Fruit fly (Drosophila melanogaster) whole organism, prepupa: ENCODE measurements around the gene CG7320.

Experiments used
- CG10631 ChIP-seq: fragments of 200-800 bp; sonication (Bioruptor generic); optimal IDR thresholded peaks from 2 replicates; lab custom pipeline; 2016; ENCODE audit warnings: missing biosample characterization, missing genetic modification characterization
- CG10669 ChIP-seq: fragments of 200-800 bp; sonication (Bioruptor generic); optimal IDR thresholded peaks from 3 replicates; lab custom pipeline; 2018; ENCODE audit warnings: missing biosample characterization, mild to moderate bottlenecking, missing genetic modification characterization, moderate library complexity
- CG11902 ChIP-seq: fragments of 200-800 bp; sonication (Bioruptor generic); optimal IDR thresholded peaks from 3 replicates; lab custom pipeline; 2016; ENCODE audit warnings: missing biosample characterization, missing genetic modification characterization
- CG15336 ChIP-seq: fragments of 200-800 bp; sonication (Bioruptor generic); IDR thresholded peaks from 2 replicates; pipeline ENCODE4 v1.3.6; 2022; ENCODE audit warnings: missing biosample characterization, missing genetic modification characterization
- CG1621 ChIP-seq: fragments of 200-800 bp; sonication (Bioruptor generic); optimal IDR thresholded peaks from 3 replicates; lab custom pipeline; 2018; ENCODE audit warnings: missing biosample characterization, mild to moderate bottlenecking, missing genetic modification characterization
- CG3032 ChIP-seq: fragments of 200-800 bp; optimal IDR thresholded peaks from 2 replicates; lab custom pipeline; 2019; ENCODE audit warnings: missing biosample characterization, mild to moderate bottlenecking, missing genetic modification characterization, moderate library complexity
- CG3919 ChIP-seq: fragments of 200-800 bp; sonication (Bioruptor generic); optimal IDR thresholded peaks from 3 replicates; lab custom pipeline; 2016; ENCODE audit warnings: missing biosample characterization, missing genetic modification characterization
- CG6163 ChIP-seq: fragments of 200-800 bp; sonication (Bioruptor generic); IDR thresholded peaks from 3 replicates; pipeline ENCODE4 v1.3.6; 2022; ENCODE audit warnings: missing biosample characterization, missing genetic modification characterization
- CG6276 ChIP-seq: fragments of 200-800 bp; sonication (Bioruptor generic); optimal IDR thresholded peaks from 2 replicates; lab custom pipeline; 2017; ENCODE audit warnings: missing biosample characterization, mild to moderate bottlenecking, missing genetic modification characterization
- CG6792 ChIP-seq: fragments of 200-800 bp; sonication (Bioruptor generic); optimal IDR thresholded peaks from 3 replicates; lab custom pipeline; 2016; ENCODE audit warnings: missing biosample characterization, missing genetic modification characterization
- CG6808 ChIP-seq: fragments of 200-800 bp; sonication (Bioruptor generic); optimal IDR thresholded peaks from 3 replicates; lab custom pipeline; 2017; ENCODE audit warnings: missing biosample characterization, missing genetic modification characterization, mild to moderate bottlenecking, moderate library complexity, missing genetic modification reagents
- CG6854 ChIP-seq: fragments of 200-800 bp; sonication (Bioruptor generic); optimal IDR thresholded peaks from 2 replicates; lab custom pipeline; 2017; ENCODE audit warnings: missing biosample characterization, mild to moderate bottlenecking, missing genetic modification characterization
- CG7368 ChIP-seq: fragments of 200-800 bp; sonication (Bioruptor generic); optimal IDR thresholded peaks from 3 replicates; lab custom pipeline; 2016; ENCODE audit warnings: missing biosample characterization, missing genetic modification characterization
- CG8632 ChIP-seq: fragments of 200-800 bp; sonication (Bioruptor generic); optimal IDR thresholded peaks from 3 replicates; lab custom pipeline; 2016; ENCODE audit warnings: missing biosample characterization, missing genetic modification characterization
- CG9139 ChIP-seq: fragments of 200-800 bp; sonication (Bioruptor generic); optimal IDR thresholded peaks from 3 replicates; lab custom pipeline; 2017; ENCODE audit warnings: missing biosample characterization, mild to moderate bottlenecking, missing genetic modification characterization
- Eip78C ChIP-seq: fragments of 200-800 bp; sonication (Bioruptor generic); peaks from one replicate; lab custom pipeline; 2016; ENCODE audit warnings: missing biosample characterization, missing genetic modification characterization
- Eip93F ChIP-seq: fragments of 200-800 bp; sonication (Bioruptor generic); optimal IDR thresholded peaks from 2 replicates; lab custom pipeline; 2016; ENCODE audit warnings: missing biosample characterization, mild to moderate bottlenecking, missing genetic modification characterization
- Gug ChIP-seq: fragments of 200-800 bp; sonication (Bioruptor generic); IDR thresholded peaks from 2 replicates; pipeline ENCODE4 v1.3.6; 2022; ENCODE audit warnings: missing biosample characterization, missing genetic modification characterization
- Hr39 ChIP-seq: fragments of 200-800 bp; sonication (Bioruptor generic); optimal IDR thresholded peaks from 2 replicates; lab custom pipeline; 2016; ENCODE audit warnings: missing biosample characterization, missing genetic modification characterization
- Lpt ChIP-seq: fragments of 200-800 bp; sonication (Bioruptor generic); optimal IDR thresholded peaks from 3 replicates; lab custom pipeline; 2016; ENCODE audit warnings: missing biosample characterization, missing genetic modification characterization
- Met ChIP-seq: fragments of 200-800 bp; sonication (Bioruptor generic); optimal IDR thresholded peaks from 3 replicates; lab custom pipeline; 2016; ENCODE audit warnings: missing biosample characterization, missing genetic modification characterization
- OdsH ChIP-seq: fragments of 200-800 bp; sonication (Bioruptor generic); optimal IDR thresholded peaks from 3 replicates; lab custom pipeline; 2016; ENCODE audit warnings: missing biosample characterization, missing genetic modification characterization
- Sox102F ChIP-seq: fragments of 200-800 bp; sonication (Bioruptor generic); optimal IDR thresholded peaks from 2 replicates; lab custom pipeline; 2016; ENCODE audit warnings: missing biosample characterization, mild to moderate bottlenecking, missing genetic modification characterization
- Sox14 ChIP-seq: fragments of 200-800 bp; sonication (Bioruptor generic); optimal IDR thresholded peaks from 3 replicates; lab custom pipeline; 2016; ENCODE audit warnings: missing biosample characterization, missing genetic modification characterization
- Sox15 ChIP-seq: fragments of 200-800 bp; sonication (Bioruptor generic); optimal IDR thresholded peaks from 3 replicates; lab custom pipeline; 2016; ENCODE audit warnings: missing biosample characterization, missing genetic modification characterization
- achi ChIP-seq: fragments of 200-800 bp; sonication (Bioruptor generic); optimal IDR thresholded peaks from 3 replicates; lab custom pipeline; 2016; ENCODE audit warnings: missing biosample characterization, missing genetic modification characterization
- acj6 ChIP-seq: fragments of 200-800 bp; sonication (Bioruptor generic); optimal IDR thresholded peaks from 3 replicates; lab custom pipeline; 2016; ENCODE audit warnings: missing biosample characterization, missing genetic modification characterization
- cyc ChIP-seq: fragments of 200-800 bp; sonication (Bioruptor generic); optimal IDR thresholded peaks from 3 replicates; lab custom pipeline; 2016; ENCODE audit warnings: missing biosample characterization, missing genetic modification characterization
- dac ChIP-seq: fragments of 200-800 bp; sonication (Bioruptor generic); optimal IDR thresholded peaks from 2 replicates; lab custom pipeline; 2017; ENCODE audit warnings: missing biosample characterization, mild to moderate bottlenecking, missing genetic modification characterization
- dsx ChIP-seq: fragments of 200-800 bp; optimal IDR thresholded peaks from 3 replicates; lab custom pipeline; 2019; ENCODE audit warnings: missing biosample characterization, mild to moderate bottlenecking, missing genetic modification characterization, moderate library complexity; ENCODE audit not compliant: poor library complexity, severe bottlenecking
- fd59A ChIP-seq: fragments of 200-800 bp; sonication (Bioruptor generic); optimal IDR thresholded peaks from 2 replicates; lab custom pipeline; 2017; ENCODE audit warnings: missing biosample characterization, mild to moderate bottlenecking, missing genetic modification characterization, missing genetic modification reagents
- fkh ChIP-seq: fragments of 200-800 bp; sonication (Bioruptor generic); optimal IDR thresholded peaks from 3 replicates; lab custom pipeline; 2017; ENCODE audit warnings: missing biosample characterization, mild to moderate bottlenecking, missing genetic modification characterization, moderate library complexity
- lz ChIP-seq: fragments of 200-800 bp; sonication (Bioruptor generic); optimal IDR thresholded peaks from 3 replicates; lab custom pipeline; 2016; ENCODE audit warnings: missing biosample characterization, missing genetic modification characterization
- net ChIP-seq: fragments of 200-800 bp; sonication (Bioruptor generic); optimal IDR thresholded peaks from 3 replicates; lab custom pipeline; 2016; ENCODE audit warnings: missing biosample characterization, missing genetic modification characterization
- spab ChIP-seq: fragments of 200-800 bp; sonication (Bioruptor generic); optimal IDR thresholded peaks from 2 replicates; lab custom pipeline; 2017; ENCODE audit warnings: missing biosample characterization, mild to moderate bottlenecking, missing genetic modification characterization, missing genetic modification reagents
- svp ChIP-seq: fragments of 200-800 bp; sonication (Bioruptor generic); peaks from one replicate; lab custom pipeline; 2016; ENCODE audit warnings: missing biosample characterization, missing genetic modification characterization

The CG7320 gene

dm6 chr3L:18190484-18191220 is 10.6 kb upstream of the CG7320 start (continued):
- TF ChIP-seq fd59A (GFP tag; lab: Kevin White, UChicago) (peak; percentile 92), OdsH (peak; percentile 95), CG1621 (tag; lab: Kevin White, UChicago) (peak; percentile 95), CG10631 (peak; percentile 98), achi (GFP tag; lab: Kevin White, UChicago) (peak; percentile 94), dsx (GFP tag; lab: Kevin White, UChicago) (peak; percentile 94), CG3032 (peak; percentile 94), CG6163 (GFP tag; lab: Robert Waterston, UW) (peak; percentile 96), Eip78C (GFP tag; lab: Kevin White, UChicago) (peak; percentile 99), CG10669 (GFP tag; lab: Kevin White, UChicago) (peak; percentile 94), svp (GFP tag; lab: Kevin White, UChicago) (peak; percentile 98), Sox14 (peak; percentile 98), CG6854 (GFP tag; lab: Kevin White, UChicago) (peak; percentile 90), Met (peak; percentile 98), dac (GFP tag; lab: Kevin White, UChicago) (peak; percentile 69), Gug (GFP tag; lab: Robert Waterston, UW) (peak; percentile 86), cyc (GFP tag; lab: Kevin White, UChicago) (peak; percentile 96), Sox15 (peak; percentile 85), lz (GFP tag; lab: Kevin White, UChicago) (peak; percentile 97), spab (GFP tag; lab: Kevin White, UChicago) (peak; percentile 92), Lpt (GFP tag; lab: Kevin White, UChicago) (peak; percentile 89), fkh (GFP tag; lab: Kevin White, UChicago) (no peak), Hr39 (GFP tag; lab: Kevin White, UChicago) (peak; percentile 97), Sox102F (peak; percentile 97), CG9139 (GFP tag; lab: Kevin White, UChicago) (peak; percentile 86), CG6276 (GFP tag; lab: Kevin White, UChicago) (peak; percentile 73), CG7368 (GFP tag; lab: Kevin White, UChicago) (peak; percentile 94), acj6 (GFP tag; lab: Kevin White, UChicago) (peak; percentile 96), CG11902 (GFP tag; lab: Kevin White, UChicago) (peak; percentile 87), net (GFP tag; lab: Kevin White, UChicago) (peak; percentile 92), Eip93F (GFP tag; lab: Kevin White, UChicago) (peak; percentile 93), CG6808 (peak; percentile 90)

DNA sequence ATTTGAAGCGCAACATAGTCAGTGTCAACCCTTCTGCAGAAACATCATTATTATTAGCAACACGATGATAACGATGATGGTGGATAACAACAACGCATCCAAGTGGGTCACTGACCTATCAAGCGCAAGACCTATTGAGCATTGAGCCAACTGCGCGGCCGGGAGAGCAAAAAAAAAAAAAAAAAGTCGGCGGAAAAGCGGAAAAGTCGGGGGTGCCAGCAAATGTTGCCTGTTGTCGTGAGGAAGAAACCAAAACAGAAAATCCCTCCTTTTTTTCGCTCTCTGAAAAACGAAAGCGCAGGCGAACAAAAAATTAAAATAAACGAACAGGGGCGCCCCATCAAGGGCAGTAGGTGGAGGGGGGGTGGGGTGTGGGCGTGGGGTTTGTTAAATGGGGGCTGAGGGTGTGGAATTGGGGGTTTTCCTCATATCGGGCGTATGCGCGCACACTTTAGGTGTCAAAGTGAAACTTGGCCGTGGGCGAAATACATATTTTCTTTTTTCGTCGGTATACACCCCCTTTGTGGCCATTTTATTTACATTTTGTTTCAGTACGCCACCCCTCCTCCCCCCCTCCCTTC is 9.6 kb upstream of the CG7320 start:
- no peak for TF ChIP-seq svp (GFP tag; lab: Kevin White, UChicago)
- peak; percentile 30; the same call in 1 of the 2 replicates for TF ChIP-seq CG15336 (GFP tag; lab: Robert Waterston, UW)
- peak; percentile 17 for TF ChIP-seq CG6808
- TF ChIP-seq CG3919 (GFP tag; lab: Kevin White, UChicago), result no peak
- no peak for TF ChIP-seq CG8632 (GFP tag; lab: Kevin White, UChicago)
- peak; percentile 35 for TF ChIP-seq CG7368 (GFP tag; lab: Kevin White, UChicago)
- no peak for TF ChIP-seq achi (GFP tag; lab: Kevin White, UChicago)
- peak; percentile 4 for TF ChIP-seq CG6854 (GFP tag; lab: Kevin White, UChicago)
- no peak for TF ChIP-seq CG6792 (GFP tag; lab: Kevin White, UChicago)
- TF ChIP-seq CG6163 (GFP tag; lab: Robert Waterston, UW), result 0 out of 3 replicates have a peak, but pooled peaks have one; percentile 42
- no peak for TF ChIP-seq net (GFP tag; lab: Kevin White, UChicago)
- peak; percentile 28 for TF ChIP-seq Eip78C (GFP tag; lab: Kevin White, UChicago)
